Fruit fly (Drosophila melanogaster): Measurements from ENCODE around the gene CG7202.

DNA sequence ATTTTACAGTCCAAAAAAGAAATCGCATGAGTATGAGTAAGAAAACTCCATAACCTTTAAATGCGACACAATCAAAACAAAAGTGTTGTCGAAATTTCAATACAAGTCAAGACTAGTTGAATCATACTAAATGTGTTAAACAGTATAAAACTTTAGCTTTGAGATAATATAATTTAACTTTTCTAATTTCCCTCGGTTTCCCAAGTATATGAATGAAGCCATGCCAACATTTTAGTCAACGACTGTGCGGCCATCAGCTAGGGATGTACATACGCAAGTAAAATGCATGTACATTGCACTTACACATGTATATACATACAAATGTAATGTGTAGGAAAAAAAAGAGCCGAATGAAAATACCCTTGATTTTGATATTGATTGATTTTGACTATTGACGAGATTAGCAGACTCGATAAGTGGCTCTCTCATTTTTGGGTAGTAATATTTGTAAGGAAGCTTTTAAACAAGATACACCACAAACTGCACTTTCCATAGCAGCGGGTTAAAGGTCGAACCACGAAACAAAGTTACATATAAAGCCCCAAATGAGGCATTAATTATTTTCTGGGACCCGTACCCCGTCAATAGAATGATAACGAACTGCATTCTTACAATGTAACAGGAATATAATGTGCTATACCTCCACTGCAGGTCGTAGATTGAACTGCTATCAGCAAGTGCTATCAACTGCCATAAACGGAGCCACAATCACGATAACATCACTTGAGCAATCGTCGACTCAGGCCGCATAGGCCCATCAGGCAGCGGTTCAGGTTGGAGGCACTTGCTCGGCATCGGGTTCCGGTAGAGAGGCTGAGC is 31.7 kb upstream of the CG7202 start:
- TF ChIP-seq kay (GFP tag; ENCODE audit: borderline replicate concordance) (no peak), CG7045 (GFP tag; optimal IDR thresholded peaks at IDR 0.05) (peak; percentile 24), pad (GFP tag; optimal IDR thresholded peaks at IDR 0.05) (no peak), cnc (optimal IDR thresholded peaks at IDR 0.05) (no peak), tj (GFP tag; optimal IDR thresholded peaks at IDR 0.05) (no peak), CG14711 (tag; optimal IDR thresholded peaks at IDR 0.05) (no peak)

Data from whole organism, adult.